Fruit fly (Drosophila melanogaster) whole organism, prepupa: ENCODE data around the gene Klc.

Source experiments
- CG15336 ChIP-seq: fragments of 200-800 bp; sonication (Bioruptor generic); IDR thresholded peaks from 2 replicates; pipeline ENCODE4 v1.3.6; 2022; ENCODE audit warnings: missing biosample characterization, missing genetic modification characterization
- CG6854 ChIP-seq: fragments of 200-800 bp; sonication (Bioruptor generic); optimal IDR thresholded peaks from 2 replicates; lab custom pipeline; 2017; ENCODE audit warnings: missing biosample characterization, mild to moderate bottlenecking, missing genetic modification characterization
- Hr39 ChIP-seq: fragments of 200-800 bp; sonication (Bioruptor generic); optimal IDR thresholded peaks from 2 replicates; lab custom pipeline; 2016; ENCODE audit warnings: missing biosample characterization, missing genetic modification characterization
- Hr4 ChIP-seq: fragments of 200-800 bp; sonication (Bioruptor generic); optimal IDR thresholded peaks from 3 replicates; lab custom pipeline; 2016; ENCODE audit warnings: missing biosample characterization, missing genetic modification characterization
- Lpt ChIP-seq: fragments of 200-800 bp; sonication (Bioruptor generic); optimal IDR thresholded peaks from 3 replicates; lab custom pipeline; 2016; ENCODE audit warnings: missing biosample characterization, missing genetic modification characterization
- OdsH ChIP-seq: fragments of 200-800 bp; sonication (Bioruptor generic); optimal IDR thresholded peaks from 3 replicates; lab custom pipeline; 2016; ENCODE audit warnings: missing biosample characterization, missing genetic modification characterization
- salr ChIP-seq, 2 experiments: fragments of 200-800 bp; sonication (Bioruptor generic); optimal IDR thresholded peaks; 3 replicates each; lab custom pipeline; 2016 to 2018; ENCODE audit warnings: missing biosample characterization in 2 of 2, missing genetic modification characterization in 2 of 2, mild to moderate bottlenecking in 1 of 2
- topi ChIP-seq: fragments of 200-800 bp; sonication (Bioruptor generic); optimal IDR thresholded peaks from 3 replicates; lab custom pipeline; 2016; ENCODE audit warnings: missing biosample characterization, missing genetic modification characterization

dm6 chr3L:12780997-12781396, 31.1 kb upstream of the Klc start, which contains the start of the genes CG10969 and CG17666:
- TF ChIP-seq OdsH (GFP tag; lab: Kevin White, UChicago) (no peak), CG6854 (GFP tag; lab: Kevin White, UChicago) (no peak), salr (GFP tag; optimal IDR thresholded peaks at IDR 0.05; lab: Kevin White, UChicago) (no peak), Hr4 (no peak), Lpt (GFP tag; lab: Kevin White, UChicago) (no peak), CG15336 (GFP tag; lab: Robert Waterston, UW) (no peak), Hr39 (no peak), topi (GFP tag; lab: Kevin White, UChicago) (no peak)
